Worm (Caenorhabditis elegans) whole organism, L1 larva: ENCODE results near the gene col-13.

Experiments
- jun-1 ChIP-seq: fragments of 150-350 bp; optimal IDR thresholded peaks from 2 replicates; lab custom pipeline; 2014; ENCODE audit warnings: missing biosample characterization, missing genetic modification reagents, missing genetic modification characterization
- nhr-237 ChIP-seq: fragments of 150-350 bp; optimal IDR thresholded peaks from 2 replicates; lab custom pipeline; 2014; ENCODE audit warnings: missing biosample characterization, missing genetic modification characterization
- unc-130 ChIP-seq: fragments of 150-350 bp; optimal IDR thresholded peaks from 2 replicates; lab custom pipeline; 2017; ENCODE audit warnings: missing biosample characterization, missing genetic modification characterization, inconsistent platforms

DNA sequence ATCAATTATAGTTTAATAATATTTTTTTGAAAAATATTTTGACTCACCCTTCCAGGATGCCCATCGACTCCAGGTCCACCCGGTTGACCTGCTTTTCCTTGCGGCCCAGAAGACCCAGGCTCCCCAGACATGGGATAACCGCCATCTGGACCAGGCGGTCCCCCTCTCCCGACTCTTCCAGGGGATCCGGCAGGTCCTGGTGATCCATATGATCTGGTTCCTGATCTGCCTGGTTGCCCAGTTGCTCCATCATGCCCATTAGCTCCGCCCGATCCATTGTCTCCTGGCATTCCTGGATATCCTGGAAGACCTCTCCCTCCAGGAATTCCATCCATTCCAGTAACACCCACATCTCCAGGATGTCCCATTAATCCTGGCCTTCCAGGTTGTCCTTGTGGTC, 28.0 kb downstream of the col-13 start:
- no peak for TF ChIP-seq nhr-237 (tag; lab: Kevin White, UChicago)
- no peak for TF ChIP-seq jun-1 (tag; lab: Kevin White, UChicago)
- no peak for TF ChIP-seq unc-130 (tag; lab: Kevin White, UChicago)
